Fruit fly (Drosophila melanogaster) whole organism, embryonic: Measurements from ENCODE around the gene CG10376.

Experiments
- Ada2b ChIP-seq: fragments of 200-800 bp; sonication (Bioruptor generic); IDR thresholded peaks from 2 replicates; pipeline ENCODE4 v1.3.6; 2022; ENCODE audit warnings: missing biosample characterization, missing genetic modification characterization
- Aef1 ChIP-seq: fragments of 200-800 bp; sonication (Bioruptor generic); IDR thresholded peaks from 3 replicates; pipeline ENCODE4 v1.3.6; 2022; ENCODE audit warnings: missing biosample characterization, missing genetic modification characterization
- Atf6 ChIP-seq: fragments of 200-800 bp; sonication (Bioruptor generic); IDR thresholded peaks from 2 replicates; pipeline ENCODE4 v1.3.6; 2022; ENCODE audit warnings: missing biosample characterization, missing genetic modification characterization
- B-H2 ChIP-seq: fragments of 200-800 bp; sonication (Bioruptor generic); optimal IDR thresholded peaks from 2 replicates; lab custom pipeline; 2018; ENCODE audit warnings: missing biosample characterization, mild to moderate bottlenecking, missing genetic modification characterization
- BEAF-32 ChIP-seq: fragments of 200-800 bp; sonication (Bioruptor generic); optimal IDR thresholded peaks from 3 replicates; lab custom pipeline; 2017; ENCODE audit warnings: missing biosample characterization, missing genetic modification characterization, mild to moderate bottlenecking, moderate library complexity, missing genetic modification reagents
- Bdp1 ChIP-seq: fragments of 200-800 bp; sonication (Bioruptor generic); optimal IDR thresholded peaks from 3 replicates; lab custom pipeline; 2016; ENCODE audit warnings: missing biosample characterization, missing genetic modification characterization
- CG12104 ChIP-seq: fragments of 200-800 bp; sonication (Bioruptor generic); optimal IDR thresholded peaks from 3 replicates; lab custom pipeline; 2016; ENCODE audit warnings: missing biosample characterization, missing genetic modification characterization
- CG12155 ChIP-seq: fragments of 200-800 bp; sonication (Bioruptor generic); optimal IDR thresholded peaks from 3 replicates; lab custom pipeline; 2016; ENCODE audit warnings: missing biosample characterization, missing genetic modification characterization
- CG12769 ChIP-seq: fragments of 200-800 bp; sonication (Bioruptor generic); optimal IDR thresholded peaks from 2 replicates; lab custom pipeline; 2019; ENCODE audit warnings: missing biosample characterization, mild to moderate bottlenecking, missing genetic modification characterization, moderate library complexity
- CG14014 ChIP-seq: fragments of 200-800 bp; sonication (Bioruptor generic); IDR thresholded peaks from 2 replicates; pipeline ENCODE4 v1.3.6; 2022; ENCODE audit warnings: missing biosample characterization, missing genetic modification characterization
- CG17359 ChIP-seq: fragments of 200-800 bp; sonication (Bioruptor generic); optimal IDR thresholded peaks from 3 replicates; lab custom pipeline; 2018; ENCODE audit warnings: missing biosample characterization, mild to moderate bottlenecking, missing genetic modification characterization, moderate library complexity
- CG4707 ChIP-seq: fragments of 200-800 bp; sonication (Bioruptor generic); optimal IDR thresholded peaks from 2 replicates; lab custom pipeline; 2018; ENCODE audit warnings: missing biosample characterization, mild to moderate bottlenecking, missing genetic modification characterization, moderate library complexity
- CG5180 ChIP-seq: fragments of 200-800 bp; sonication (Bioruptor generic); optimal IDR thresholded peaks from 3 replicates; lab custom pipeline; 2017; ENCODE audit warnings: missing biosample characterization, missing genetic modification characterization, mild to moderate bottlenecking, moderate library complexity, missing genetic modification reagents
- CG9932 ChIP-seq: fragments of 200-800 bp; sonication (Bioruptor generic); IDR thresholded peaks from 2 replicates; pipeline ENCODE4 v1.3.6; 2022; ENCODE audit warnings: missing biosample characterization, missing genetic modification characterization
- Chrac-16 ChIP-seq: fragments of 200-800 bp; sonication (Bioruptor generic); optimal IDR thresholded peaks from 3 replicates; lab custom pipeline; 2016; ENCODE audit warnings: missing biosample characterization, missing genetic modification characterization
- D ChIP-seq, 2 experiments: fragments of 200-800 bp in 1 of 2; fragments of >200 bp in 1 of 2; sonication (Bioruptor generic) in 1 of 2; optimal IDR thresholded peaks; 2 replicates in 1 of 2; 3 replicates in 1 of 2; lab custom pipeline; 2017; ENCODE audit warnings: mild to moderate bottlenecking in 1 of 2, missing biosample characterization in 1 of 2, missing genetic modification characterization in 1 of 2, missing genetic modification reagents in 1 of 2
- Gug ChIP-seq: fragments of 200-800 bp; sonication (Bioruptor generic); IDR thresholded peaks from 4 replicates; pipeline ENCODE4 v1.3.6; 2022; ENCODE audit warnings: missing biosample characterization, missing genetic modification characterization
- HLH54F ChIP-seq: fragments of 200-800 bp; sonication (Bioruptor generic); optimal IDR thresholded peaks from 3 replicates; lab custom pipeline; 2016; ENCODE audit warnings: missing biosample characterization, missing genetic modification characterization
- Hmr ChIP-seq: fragments of 200-800 bp; sonication (Bioruptor generic); optimal IDR thresholded peaks from 3 replicates; lab custom pipeline; 2017; ENCODE audit warnings: mild to moderate bottlenecking, missing biosample characterization, missing genetic modification reagents, missing genetic modification characterization
- Hr3 ChIP-seq: fragments of 200-800 bp; sonication (Bioruptor generic); optimal IDR thresholded peaks from 3 replicates; lab custom pipeline; 2016; ENCODE audit warnings: missing biosample characterization, missing genetic modification characterization
- Hr51 ChIP-seq, 2 experiments: fragments of 200-800 bp; sonication (Bioruptor generic); optimal IDR thresholded peaks; 2 replicates in 1 of 2; 3 replicates in 1 of 2; lab custom pipeline; 2016 to 2018; ENCODE audit warnings: missing biosample characterization in 2 of 2, missing genetic modification characterization in 2 of 2, mild to moderate bottlenecking in 1 of 2, moderate library complexity in 1 of 2
- Max ChIP-seq: fragments of 200-800 bp; sonication (Bioruptor generic); optimal IDR thresholded peaks from 2 replicates; lab custom pipeline; 2016; ENCODE audit warnings: missing biosample characterization, mild to moderate bottlenecking, missing genetic modification characterization
- Med ChIP-seq: fragments of 200-800 bp; sonication (Bioruptor generic); peaks from one replicate; lab custom pipeline; 2016; ENCODE audit warnings: missing biosample characterization, missing genetic modification characterization, mild to moderate bottlenecking, inconsistent platforms, moderate library complexity
- Meics ChIP-seq: fragments of 200-800 bp; sonication (Bioruptor generic); optimal IDR thresholded peaks from 2 replicates; lab custom pipeline; 2017; ENCODE audit warnings: missing biosample characterization, mild to moderate bottlenecking, missing genetic modification characterization
- Ptx1 ChIP-seq: fragments of 200-800 bp; sonication (Bioruptor generic); IDR thresholded peaks from 2 replicates; pipeline ENCODE4 v1.3.6; 2022; ENCODE audit warnings: missing biosample characterization, missing genetic modification characterization
- Sry-δ ChIP-seq: fragments of 200-800 bp; sonication (Bioruptor generic); optimal IDR thresholded peaks from 2 replicates; lab custom pipeline; 2016; ENCODE audit warnings: missing biosample characterization, missing genetic modification characterization
- Trl ChIP-seq, 3 experiments: fragments of >200 bp in 2 of 3; fragments of 200-800 bp in 1 of 3; sonication (Bioruptor generic) in 1 of 3; optimal IDR thresholded peaks; 2 replicates in 1 of 3; 3 replicates in 2 of 3; lab custom pipeline; 2016 to 2017; ENCODE audit warnings: missing biosample characterization in 1 of 3, missing genetic modification characterization in 1 of 3
- Xbp1 ChIP-seq: fragments of 200-800 bp; sonication (Bioruptor generic); optimal IDR thresholded peaks from 3 replicates; lab custom pipeline; 2016; ENCODE audit warnings: missing biosample characterization, mild to moderate bottlenecking, missing genetic modification characterization
- Xrp1 ChIP-seq: fragments of 200-800 bp; sonication (Bioruptor generic); IDR thresholded peaks from 2 replicates; pipeline ENCODE4 v1.3.6; 2022; ENCODE audit warnings: missing biosample characterization, missing genetic modification characterization
- caup ChIP-seq: fragments of 200-800 bp; sonication (Bioruptor generic); optimal IDR thresholded peaks from 3 replicates; lab custom pipeline; 2017; ENCODE audit warnings: missing biosample characterization, mild to moderate bottlenecking, missing genetic modification characterization, moderate library complexity; ENCODE audit not compliant: severe bottlenecking
- chinmo ChIP-seq: fragments of 200-800 bp; sonication (Bioruptor generic); IDR thresholded peaks from 4 replicates; pipeline ENCODE4 v1.3.6; 2022; ENCODE audit warnings: missing biosample characterization, missing genetic modification characterization; ENCODE audit not compliant: partially characterized antibody
- cwo ChIP-seq: fragments of 200-800 bp; sonication (Bioruptor generic); optimal IDR thresholded peaks from 3 replicates; lab custom pipeline; 2017; ENCODE audit warnings: missing biosample characterization, missing genetic modification characterization, mild to moderate bottlenecking, moderate library complexity, missing genetic modification reagents
- dpn ChIP-seq, 2 experiments: fragments of 200-800 bp; sonication (Bioruptor generic); optimal IDR thresholded peaks; 3 replicates each; lab custom pipeline; 2016; ENCODE audit warnings: missing biosample characterization in 2 of 2, missing genetic modification characterization in 2 of 2
- fd96Cb ChIP-seq: fragments of 200-800 bp; sonication (Bioruptor generic); optimal IDR thresholded peaks from 2 replicates; lab custom pipeline; 2018; ENCODE audit warnings: missing biosample characterization, mild to moderate bottlenecking, missing genetic modification characterization, moderate library complexity
- gem ChIP-seq: fragments of 200-800 bp; sonication (Bioruptor generic); optimal IDR thresholded peaks from 2 replicates; lab custom pipeline; 2019; ENCODE audit warnings: missing biosample characterization, mild to moderate bottlenecking, missing genetic modification characterization, moderate library complexity
- grau ChIP-seq: fragments of 200-800 bp; optimal IDR thresholded peaks from 3 replicates; lab custom pipeline; 2019; ENCODE audit warnings: missing biosample characterization, mild to moderate bottlenecking, missing genetic modification characterization, moderate library complexity
- hkb ChIP-seq, 2 experiments: fragments of 200-800 bp in 1 of 2; fragments of >200 bp in 1 of 2; sonication (Bioruptor generic) in 1 of 2; IDR thresholded peaks in 1 of 2; optimal IDR thresholded peaks in 1 of 2; 2 replicates each; pipeline versions ENCODE4 v1.3.6 to Lab custom; 2017 to 2022; ENCODE audit warnings: missing biosample characterization in 1 of 2, missing genetic modification characterization in 1 of 2
- ind ChIP-seq: fragments of 200-800 bp; sonication (Bioruptor generic); optimal IDR thresholded peaks from 3 replicates; lab custom pipeline; 2016; ENCODE audit warnings: missing biosample characterization, missing genetic modification characterization
- jing ChIP-seq: fragments of 200-800 bp; sonication (Bioruptor generic); optimal IDR thresholded peaks from 2 replicates; lab custom pipeline; 2018; ENCODE audit warnings: missing biosample characterization, mild to moderate bottlenecking, missing genetic modification characterization
- lilli ChIP-seq: fragments of 200-800 bp; sonication (Bioruptor generic); optimal IDR thresholded peaks from 3 replicates; lab custom pipeline; 2016; ENCODE audit warnings: missing biosample characterization, missing genetic modification characterization
- maf-S ChIP-seq: fragments of 200-800 bp; sonication (Bioruptor generic); optimal IDR thresholded peaks from 2 replicates; lab custom pipeline; 2016; ENCODE audit warnings: missing biosample characterization, missing genetic modification characterization
- pho ChIP-seq: fragments of 200-800 bp; sonication (Bioruptor generic); optimal IDR thresholded peaks from 2 replicates; lab custom pipeline; 2016; ENCODE audit warnings: missing biosample characterization, missing genetic modification characterization
- schlank ChIP-seq: fragments of 200-800 bp; sonication (Bioruptor generic); optimal IDR thresholded peaks from 2 replicates; lab custom pipeline; 2018; ENCODE audit warnings: missing biosample characterization, mild to moderate bottlenecking, missing genetic modification characterization
- slbo ChIP-seq: fragments of 200-800 bp; sonication (Bioruptor generic); IDR thresholded peaks from 2 replicates; pipeline ENCODE4 v1.3.6; 2022; ENCODE audit warnings: missing biosample characterization, missing genetic modification characterization
- tap ChIP-seq: fragments of 200-800 bp; optimal IDR thresholded peaks from 3 replicates; lab custom pipeline; 2019; ENCODE audit warnings: missing biosample characterization, mild to moderate bottlenecking, missing genetic modification characterization, moderate library complexity
- vfl ChIP-seq: fragments of 200-800 bp; sonication (Bioruptor generic); optimal IDR thresholded peaks from 2 replicates; lab custom pipeline; 2016; ENCODE audit warnings: missing biosample characterization, missing genetic modification characterization
- vvl ChIP-seq: fragments of 200-800 bp; sonication (Bioruptor generic); IDR thresholded peaks from 2 replicates; pipeline ENCODE4 v1.3.6; 2022; ENCODE audit warnings: missing biosample characterization, missing genetic modification characterization
- z ChIP-seq: fragments of 200-800 bp; sonication (Bioruptor generic); IDR thresholded peaks from 3 replicates; pipeline ENCODE4 v1.3.6; 2022; ENCODE audit warnings: missing biosample characterization, missing genetic modification characterization
- zfh2 ChIP-seq: fragments of 200-800 bp; sonication (Bioruptor generic); optimal IDR thresholded peaks from 2 replicates; lab custom pipeline; 2016; ENCODE audit warnings: missing biosample characterization, missing genetic modification characterization

CG10376 gene

DNA sequence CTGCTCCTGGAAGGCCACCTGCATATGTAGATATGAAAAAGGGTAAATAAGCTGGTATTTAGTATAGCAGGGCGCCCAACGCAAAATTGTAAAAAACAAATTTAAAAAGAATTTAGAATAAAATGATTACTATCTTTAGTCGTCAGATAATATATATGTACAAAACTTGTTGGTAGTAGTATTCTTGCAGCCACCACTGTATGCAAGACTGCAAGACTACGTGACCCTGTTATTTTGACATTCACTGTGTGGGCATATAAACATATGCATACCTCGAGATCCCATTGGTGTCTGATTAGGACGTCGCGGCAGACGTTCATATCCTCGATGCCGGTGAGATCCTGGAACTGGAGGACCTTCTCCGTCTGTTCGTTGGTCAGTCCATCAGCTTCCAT lies 4.9 kb upstream of the CG10376 start (continued):
- TF ChIP-seq Med: peak; percentile 92
- peak; percentile 59 for TF ChIP-seq vvl (GFP tag; lab: Robert Waterston, UW)
- TF ChIP-seq Ada2b (GFP tag; lab: Robert Waterston, UW): peak; percentile 34; the same call in 1 of the 2 replicates
- no peak for TF ChIP-seq D (optimal IDR thresholded peaks at IDR 0.05; lab: Kevin White, UChicago)
- TF ChIP-seq D (GFP tag; optimal IDR thresholded peaks at IDR 0.05; lab: Kevin White, UChicago): no peak
- TF ChIP-seq CG12769 (tag; lab: Kevin White, UChicago): peak; percentile 43
- TF ChIP-seq CG17359 (tag; lab: Kevin White, UChicago): peak; percentile 37
- TF ChIP-seq Aef1 (GFP tag; lab: Robert Waterston, UW): peak; percentile 36; the same call in 1 of the 3 replicates
- peak; percentile 53 for TF ChIP-seq CG9932
- TF ChIP-seq jing (GFP tag; lab: Kevin White, UChicago): no peak
- TF ChIP-seq HLH54F (GFP tag; lab: Kevin White, UChicago): peak; percentile 4
- TF ChIP-seq Meics (GFP tag; lab: Kevin White, UChicago): peak; percentile 17
- TF ChIP-seq lilli (GFP tag; lab: Kevin White, UChicago): peak; percentile 41
- peak; percentile 41 for TF ChIP-seq Hmr (GFP tag; lab: Kevin White, UChicago)
- no peak for TF ChIP-seq tap (tag; lab: Kevin White, UChicago)
- TF ChIP-seq CG12104 (GFP tag; lab: Kevin White, UChicago): no peak
- peak; percentile 43 for TF ChIP-seq gem (tag; lab: Kevin White, UChicago)
- TF ChIP-seq z (GFP tag; lab: Robert Waterston, UW): no peak
- TF ChIP-seq CG4707: no peak
- no peak for TF ChIP-seq Trl (optimal IDR thresholded peaks at IDR 0.05; lab: Kevin White, UChicago)
- peak; percentile 12 for TF ChIP-seq Trl (GFP tag; optimal IDR thresholded peaks at IDR 0.05; lab: Kevin White, UChicago)
- peak; percentile 37 for TF ChIP-seq pho (GFP tag; lab: Kevin White, UChicago)
- TF ChIP-seq Max (GFP tag; lab: Kevin White, UChicago): peak; percentile 38
- no peak for TF ChIP-seq Sry-δ (GFP tag; lab: Kevin White, UChicago)
- TF ChIP-seq slbo (GFP tag; lab: Robert Waterston, UW): peak; percentile 77
- TF ChIP-seq hkb (optimal IDR thresholded peaks at IDR 0.05; lab: Kevin White, UChicago): no peak
- TF ChIP-seq hkb (GFP tag; IDR thresholded peaks at IDR 0.05; lab: Robert Waterston, UW): peak; percentile 45; the same call in 1 of the 2 replicates
- TF ChIP-seq CG14014 (GFP tag; lab: Robert Waterston, UW): peak; percentile 43; the same call in 1 of the 2 replicates
- TF ChIP-seq Xbp1 (GFP tag; lab: Kevin White, UChicago): peak; percentile 12
- TF ChIP-seq Chrac-16 (GFP tag; lab: Kevin White, UChicago): peak; percentile 10
- TF ChIP-seq dpn (GFP tag; optimal IDR thresholded peaks at IDR 0.05; lab: Kevin White, UChicago): peak; percentile 36 to 46
- TF ChIP-seq CG12155 (GFP tag; lab: Kevin White, UChicago): peak; percentile 7
- TF ChIP-seq Bdp1: no peak
- no peak for TF ChIP-seq B-H2 (GFP tag; lab: Kevin White, UChicago)
- peak; percentile 89; the same call in 1 of the 4 replicates for TF ChIP-seq chinmo
- TF ChIP-seq Ptx1 (GFP tag; lab: Robert Waterston, UW): peak; percentile 38
- TF ChIP-seq vfl (GFP tag; lab: Kevin White, UChicago): peak; percentile 16
- peak; percentile 53 for TF ChIP-seq cwo
- TF ChIP-seq BEAF-32 (GFP tag; lab: Kevin White, UChicago): no peak
- TF ChIP-seq CG5180: no peak
- TF ChIP-seq fd96Cb (tag; lab: Kevin White, UChicago): no peak
- TF ChIP-seq maf-S: no peak
- TF ChIP-seq schlank: no peak
- no peak; the same call in 1 of the 2 replicates for TF ChIP-seq Atf6 (GFP tag; lab: Robert Waterston, UW)
- peak; percentile 8 for TF ChIP-seq grau (tag; lab: Kevin White, UChicago)
- peak; percentile 24 for TF ChIP-seq caup (GFP tag; lab: Kevin White, UChicago)
- TF ChIP-seq Hr3 (GFP tag; lab: Kevin White, UChicago): peak; percentile 23
- TF ChIP-seq Xrp1 (GFP tag; lab: Robert Waterston, UW): peak; percentile 31; the same call in 1 of the 2 replicates
- peak in 1 of 2 experiments; percentile 26 for TF ChIP-seq Hr51 (GFP tag; optimal IDR thresholded peaks at IDR 0.05; lab: Kevin White, UChicago)
- TF ChIP-seq Gug (GFP tag; lab: Robert Waterston, UW): no peak; the same call in 2 of the 4 replicates
- peak; percentile 33 for TF ChIP-seq ind (GFP tag; lab: Kevin White, UChicago)
- peak; percentile 9 for TF ChIP-seq zfh2 (GFP tag; lab: Kevin White, UChicago)
